Fruit fly (Drosophila melanogaster): Measurements from ENCODE around the gene TfIIFalpha.

TfIIFalpha gene

DNA sequence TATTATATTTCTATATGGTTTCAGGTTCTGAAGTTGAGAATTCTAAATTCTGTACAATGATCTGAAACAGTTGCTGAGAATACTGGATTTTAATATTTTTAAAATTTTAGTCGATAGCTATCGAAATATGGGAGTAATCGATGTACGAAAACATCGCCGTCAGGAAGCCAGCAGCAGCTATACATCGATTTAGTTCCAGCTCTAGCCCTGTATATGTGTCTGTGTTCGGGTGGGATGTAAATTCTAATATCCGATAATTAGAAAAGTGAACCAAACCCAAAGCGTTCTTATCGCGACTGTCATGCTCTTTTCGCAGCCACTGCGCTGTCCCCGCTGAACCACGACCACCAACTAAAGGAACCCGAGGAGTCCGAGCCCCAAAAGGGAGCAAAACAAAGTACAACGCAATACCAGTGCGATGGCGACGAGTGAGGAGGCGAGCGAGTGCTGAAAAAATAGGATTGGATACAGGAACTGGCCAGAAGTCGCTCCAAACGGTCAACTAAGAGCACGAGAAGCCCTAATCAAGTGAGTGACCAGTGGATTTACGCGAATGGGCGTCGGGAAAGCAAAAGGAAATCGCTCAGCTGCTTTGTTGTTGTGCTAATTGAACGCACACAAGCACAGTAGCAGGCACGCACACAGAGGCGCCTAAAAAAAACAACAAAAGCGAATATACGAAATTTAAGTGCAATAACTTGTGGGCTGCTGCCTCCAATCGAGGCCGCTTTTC, 2.6 kb downstream of the TfIIFalpha start, which contains the start of gene gzl (continued):
- no peak for TF ChIP-seq CG8388 (GFP tag; optimal IDR thresholded peaks at IDR 0.05)
- no peak for TF ChIP-seq Atf6 (GFP tag; IDR thresholded peaks at IDR 0.05)
- peak; percentile 93 for TF ChIP-seq Sry-δ (GFP tag; optimal IDR thresholded peaks at IDR 0.05)
- TF ChIP-seq cwo (GFP tag; optimal IDR thresholded peaks at IDR 0.05) = peak; percentile 35
- peak; percentile 68 for TF ChIP-seq stwl (tag; optimal IDR thresholded peaks at IDR 0.05)
- peak; percentile 94 for TF ChIP-seq hb (GFP tag; IDR thresholded peaks at IDR 0.05; ENCODE audit: partially characterized antibody)
- peak; percentile 97 for TF ChIP-seq Dref (GFP tag; IDR thresholded peaks at IDR 0.05)
- no peak for TF ChIP-seq CG7786 (GFP tag; optimal IDR thresholded peaks at IDR 0.05)
- TF ChIP-seq CG16813 (GFP tag; IDR thresholded peaks at IDR 0.05; ENCODE audit: partially characterized antibody) = peak; percentile 97
- TF ChIP-seq Adf1 (GFP tag; IDR thresholded peaks at IDR 0.05) = peak; percentile 30; the same call in 1 of the 2 replicates
- TF ChIP-seq CG13624 (GFP tag; optimal IDR thresholded peaks at IDR 0.05) = peak; percentile 49
- peak; percentile 95 for TF ChIP-seq BEAF-32 (GFP tag; optimal IDR thresholded peaks at IDR 0.05)
- TF ChIP-seq nau (GFP tag; optimal IDR thresholded peaks at IDR 0.05) = no peak
- peak; percentile 42 for TF ChIP-seq CG14710 (tag; optimal IDR thresholded peaks at IDR 0.05)
- TF ChIP-seq CG4360 (GFP tag; IDR thresholded peaks at IDR 0.05) = peak; percentile 42; the same call in 1 of the 2 replicates
- TF ChIP-seq mld (GFP tag; IDR thresholded peaks at IDR 0.05; ENCODE audit: partially characterized antibody) = peak; percentile 94
- TF ChIP-seq hbn (GFP tag; IDR thresholded peaks at IDR 0.05; ENCODE audit: partially characterized antibody) = peak; percentile 97
- TF ChIP-seq E2f2 (GFP tag; IDR thresholded peaks at IDR 0.05) = peak; percentile 70
- TF ChIP-seq Vsx1 (GFP tag; optimal IDR thresholded peaks at IDR 0.05) = no peak
- TF ChIP-seq CG10366 (GFP tag; IDR thresholded peaks at IDR 0.05) = no peak
- no peak for TF ChIP-seq pros (GFP tag; optimal IDR thresholded peaks at IDR 0.05)
- TF ChIP-seq Rfx (GFP tag; IDR thresholded peaks at IDR 0.05) = peak; percentile 49
- no peak for TF ChIP-seq Taf1 (GFP tag; IDR thresholded peaks at IDR 0.05)
- TF ChIP-seq ato (GFP tag; IDR thresholded peaks at IDR 0.05; ENCODE audit: partially characterized antibody) = peak; percentile 96
- TF ChIP-seq CG9797 (GFP tag; optimal IDR thresholded peaks at IDR 0.05) = peak; percentile 30
- peak; percentile 97 for TF ChIP-seq tna (GFP tag; IDR thresholded peaks at IDR 0.05; ENCODE audit: partially characterized antibody)
- TF ChIP-seq MESR4 (GFP tag; optimal IDR thresholded peaks at IDR 0.05) = peak; percentile 74
- TF ChIP-seq Trl (optimal IDR thresholded peaks at IDR 0.05) = no peak
- no peak for TF ChIP-seq Trl (GFP tag; optimal IDR thresholded peaks at IDR 0.05)
- no peak for TF ChIP-seq CG18476 (GFP tag; optimal IDR thresholded peaks at IDR 0.05)
- TF ChIP-seq CG3065 (GFP tag; optimal IDR thresholded peaks at IDR 0.05) = no peak

DNA sequence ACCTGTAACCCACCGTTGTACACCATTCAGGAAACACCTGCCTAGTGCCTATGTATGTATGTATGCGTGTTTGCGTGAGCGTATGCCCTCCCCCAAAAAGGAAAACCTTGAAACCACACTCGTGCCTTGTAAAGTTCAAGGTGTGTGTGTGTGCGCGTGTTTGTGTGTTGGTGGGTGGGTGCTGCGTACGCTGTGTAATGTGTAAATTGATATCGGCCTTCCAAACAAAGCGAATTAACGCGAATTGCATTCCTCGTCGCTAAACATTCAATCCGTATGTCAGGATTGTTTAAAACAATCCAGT, 3.2 kb downstream of the TfIIFalpha start:
- peak; percentile 47; the same call in 1 of the 3 replicates for TF ChIP-seq sr (GFP tag; IDR thresholded peaks at IDR 0.05)
- TF ChIP-seq CG2875 (GFP tag; optimal IDR thresholded peaks at IDR 0.05) = no peak
- TF ChIP-seq sug (tag; optimal IDR thresholded peaks at IDR 0.05) = peak; percentile 13
- peak; percentile 20 for TF ChIP-seq nerfin-1 (tag; optimal IDR thresholded peaks at IDR 0.05)
- no peak for TF ChIP-seq CG32532 (GFP tag; IDR thresholded peaks at IDR 0.05)
- TF ChIP-seq Taf1 (GFP tag; IDR thresholded peaks at IDR 0.05) = no peak
- no peak for TF ChIP-seq CG2889 (GFP tag; IDR thresholded peaks at IDR 0.05)
- peak; percentile 86 for TF ChIP-seq cg (GFP tag; optimal IDR thresholded peaks at IDR 0.05)
- TF ChIP-seq vfl (GFP tag; optimal IDR thresholded peaks at IDR 0.05) = no peak
- peak; percentile 48 for TF ChIP-seq CG8478 (optimal IDR thresholded peaks at IDR 0.05)
- TF ChIP-seq CG15479 (GFP tag; optimal IDR thresholded peaks at IDR 0.05) = peak; percentile 11
- peak; percentile 41 for TF ChIP-seq mirr (GFP tag; optimal IDR thresholded peaks at IDR 0.05)
- TF ChIP-seq chinmo (GFP tag; IDR thresholded peaks at IDR 0.05; ENCODE audit: partially characterized antibody) = peak; percentile 72; the same call in 1 of the 4 replicates
- 0 out of 2 replicates have a peak, but pooled peaks have one; percentile 32 for TF ChIP-seq bbx (GFP tag; IDR thresholded peaks at IDR 0.05; ENCODE audit: partially characterized antibody)
- TF ChIP-seq Opbp (GFP tag; IDR thresholded peaks at IDR 0.05; ENCODE audit: partially characterized antibody) = 0 out of 3 replicates have a peak, but pooled peaks have one; percentile 41
- TF ChIP-seq wek (GFP tag; optimal IDR thresholded peaks at IDR 0.05) = no peak
- 0 out of 2 replicates have a peak, but pooled peaks have one; percentile 1 for TF ChIP-seq Adf1 (GFP tag; IDR thresholded peaks at IDR 0.05)
- no peak for TF ChIP-seq pfk (GFP tag; optimal IDR thresholded peaks at IDR 0.05)
- TF ChIP-seq ftz-f1 (GFP tag; optimal IDR thresholded peaks at IDR 0.05) = peak; percentile 89

Measured in whole organism, embryonic.